Fruit fly (Drosophila melanogaster) whole organism, larva: ENCODE data around the gene Ccp84Aa.

Experiments
- noc ChIP-seq: fragments of 200-800 bp; sonication (Bioruptor generic); optimal IDR thresholded peaks from 3 replicates; lab custom pipeline; 2019; ENCODE audit warnings: missing biosample characterization, mild to moderate bottlenecking, missing genetic modification characterization, moderate library complexity

The Ccp84Aa gene

DNA sequence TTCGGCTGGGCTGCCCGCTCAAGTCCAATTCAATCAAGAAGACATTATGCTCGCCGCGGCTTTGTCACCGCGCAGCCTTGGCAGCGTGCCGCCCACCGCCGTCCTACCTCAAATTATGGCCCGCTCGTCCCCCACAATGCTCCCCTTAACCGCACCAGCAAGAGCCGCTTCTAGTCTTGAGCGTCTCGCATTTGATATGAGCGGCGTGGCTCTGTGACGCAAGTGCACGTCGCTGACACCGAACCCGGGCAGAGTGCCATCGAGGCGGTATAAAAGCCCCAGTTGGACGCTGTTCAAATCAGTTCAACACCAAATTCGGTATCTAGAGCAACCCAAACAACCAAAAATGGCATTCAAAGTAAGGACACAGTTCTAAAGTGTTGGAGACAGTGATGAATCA lies 17.5 kb upstream of the Ccp84Aa start, which contains the start of gene Ccp84Ag:
TSS of gene Ccp84Ag (plus strand) at position 301 of the 400 bp plus-strand sequence.
- no peak for TF ChIP-seq noc

DNA sequence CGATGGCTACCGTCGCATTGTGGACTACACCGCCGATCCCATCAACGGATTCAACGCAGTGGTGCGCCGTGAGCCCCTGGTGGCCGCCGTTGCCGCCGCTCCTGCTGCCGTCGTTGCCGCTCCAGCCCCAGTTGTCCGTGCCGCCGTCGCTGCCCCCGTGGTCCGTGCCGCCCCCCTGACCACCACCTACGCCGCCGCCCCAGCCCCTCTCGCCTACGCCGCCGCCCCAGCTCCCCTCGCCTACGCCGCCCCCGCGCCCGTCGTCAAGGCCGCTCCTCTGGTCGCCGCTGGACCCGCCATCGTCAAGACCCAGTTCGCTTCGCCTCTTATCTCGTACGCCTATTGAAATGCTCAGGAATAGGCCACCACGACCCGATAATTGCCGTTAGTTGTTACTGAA lies 16.7 kb upstream of the Ccp84Aa start:
- no peak for TF ChIP-seq noc

dm6 chr3R:6688160-6688559 lies 15.7 kb upstream of the Ccp84Aa start:
- no peak for TF ChIP-seq noc

- TF ChIP-seq noc: no peak
Measured at dm6 chr3R:6690139-6690538, 13.7 kb upstream of the Ccp84Aa start, which contains the start of gene Ccp84Af. Gene Ccp84Af, minus strand, starts transcription at chr3R:6690239.

DNA sequence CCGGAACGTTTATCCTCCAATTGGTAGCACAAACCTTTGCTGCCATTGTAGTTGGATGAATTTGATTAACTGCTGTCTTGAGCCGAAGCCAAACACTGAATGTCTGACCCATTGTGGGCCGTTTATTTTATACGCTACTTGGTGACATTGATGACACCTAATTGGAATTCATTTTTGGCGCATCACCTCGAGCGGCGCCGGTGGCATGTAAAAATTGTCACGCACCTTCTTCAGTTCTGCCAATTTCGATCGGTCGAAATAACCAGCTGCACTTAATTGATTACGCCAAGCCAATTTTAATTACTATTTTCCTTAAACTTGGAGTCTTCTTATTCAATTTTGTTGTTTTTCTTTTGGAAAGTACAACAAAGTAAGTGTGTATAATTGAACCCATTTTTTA lies 12.2 kb upstream of the Ccp84Aa start, which contains the start of gene Ccp84Ae:
TSS of gene Ccp84Ae (minus strand) at position 101 of the 400 bp plus-strand sequence.
- no peak for TF ChIP-seq noc

DNA sequence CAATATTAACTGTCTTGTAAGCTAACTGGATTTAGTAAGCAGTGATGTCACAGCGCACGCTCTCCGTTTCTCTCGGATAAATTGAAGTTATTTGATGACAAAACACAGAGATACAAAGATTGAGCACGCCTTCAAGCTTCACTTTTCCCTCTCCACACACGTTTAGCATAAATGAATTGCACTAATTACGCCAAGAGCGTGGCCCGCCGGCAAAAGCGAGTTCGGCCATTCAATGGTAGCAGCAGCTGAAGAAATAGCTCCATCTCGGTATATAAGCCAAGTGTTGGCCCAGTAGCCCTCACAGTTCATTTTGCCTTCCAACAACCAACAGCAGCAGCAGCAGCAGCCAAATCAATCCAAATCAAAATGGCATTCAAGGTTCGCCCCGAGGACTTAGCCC lies 11.5 kb upstream of the Ccp84Aa start, which contains the start of gene Ccp84Ad:
TSS of gene Ccp84Ad (plus strand) at position 301 of the 400 bp plus-strand sequence.
- TF ChIP-seq noc: no peak

DNA sequence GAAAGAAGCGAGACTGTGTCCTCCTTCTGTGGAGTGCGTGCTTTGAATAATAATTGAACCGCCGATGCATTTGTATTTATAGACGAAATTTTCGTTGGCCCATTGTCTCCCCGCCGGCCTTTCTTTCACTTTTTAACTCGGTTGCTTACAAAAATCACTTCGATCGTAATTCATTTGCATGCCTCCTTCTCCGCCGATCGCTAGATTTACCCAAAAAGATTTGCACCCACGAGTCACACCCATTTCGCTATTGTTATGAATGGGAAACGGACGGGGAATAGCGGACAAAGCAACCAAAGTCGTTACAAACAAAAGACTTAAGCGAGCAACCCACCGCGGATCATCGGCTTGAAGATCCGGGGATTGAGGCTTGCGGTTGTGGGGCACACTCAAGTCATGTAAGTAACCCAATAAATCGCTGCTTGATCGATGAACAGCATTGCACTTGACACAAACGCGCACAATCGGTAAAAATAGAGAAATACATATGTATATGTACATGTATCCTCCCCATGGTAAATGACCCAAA lies 7.6 kb upstream of the Ccp84Aa start, which contains the start of gene Ccp84Ac:
TSS of gene Ccp84Ac (minus strand) at position 51 of the 529 bp plus-strand sequence.
- no peak for TF ChIP-seq noc

DNA sequence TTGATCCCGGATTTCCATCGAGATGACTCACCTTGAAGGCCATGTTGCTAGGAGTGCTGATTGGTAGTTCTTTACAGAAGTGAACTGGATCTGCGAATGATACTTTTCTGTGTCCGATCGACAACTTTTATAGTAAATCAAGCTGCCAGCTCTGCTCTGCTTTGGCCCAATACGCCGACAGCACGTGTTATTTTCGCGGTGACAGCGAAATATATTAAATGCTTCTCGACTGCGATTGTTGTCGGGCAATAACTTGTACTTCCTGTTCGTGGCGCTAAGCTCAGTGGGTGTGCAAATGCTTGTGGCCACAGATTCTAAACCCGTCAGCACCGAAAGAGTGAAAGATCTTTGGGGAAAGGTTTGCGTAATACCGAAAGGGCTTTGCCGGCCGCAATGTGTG lies 1.1 kb upstream of the Ccp84Aa start, which contains the start of gene Ccp84Ab:
TSS of gene Ccp84Ab (minus strand) at position 101 of the 400 bp plus-strand sequence.
- TF ChIP-seq noc: no peak

DNA sequence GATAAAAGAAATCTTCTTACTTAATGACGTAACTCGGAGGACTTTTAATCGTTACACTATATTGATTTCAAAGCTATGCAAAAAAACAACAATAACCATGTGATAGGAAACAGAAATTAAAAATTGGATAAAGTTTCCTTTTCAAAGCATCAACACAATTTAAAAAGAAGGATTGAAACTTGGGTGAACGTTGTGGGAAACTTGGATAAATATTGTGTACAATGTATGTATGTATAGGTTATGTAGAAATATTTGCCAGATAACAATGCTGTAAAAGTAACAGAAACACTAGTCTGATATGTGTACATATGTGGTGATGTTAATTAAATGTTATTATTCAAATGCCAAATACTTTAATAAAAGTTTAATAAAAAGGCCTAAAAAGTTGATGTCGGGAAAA lies 2.4 kb downstream of the Ccp84Aa start:
- no peak for TF ChIP-seq noc

DNA sequence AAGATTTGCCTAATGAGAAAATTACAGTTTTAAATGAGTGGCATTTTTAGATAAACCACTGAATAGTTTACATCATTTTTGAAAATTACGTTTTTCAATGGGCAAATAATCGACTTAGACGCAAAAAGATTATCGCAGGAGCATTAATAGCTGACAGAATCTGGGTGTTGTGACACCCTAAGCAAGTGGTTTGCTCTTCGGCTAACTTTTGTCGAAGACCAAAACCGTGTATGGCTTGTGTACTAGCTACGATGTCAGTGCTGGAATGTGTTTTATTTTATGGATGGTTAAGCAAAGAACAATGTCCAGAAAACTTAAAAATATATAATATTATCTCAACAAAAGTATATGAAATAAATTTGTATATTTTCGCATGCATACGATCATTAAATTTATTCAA lies 5.0 kb downstream of the Ccp84Aa start:
- TF ChIP-seq noc: no peak

DNA sequence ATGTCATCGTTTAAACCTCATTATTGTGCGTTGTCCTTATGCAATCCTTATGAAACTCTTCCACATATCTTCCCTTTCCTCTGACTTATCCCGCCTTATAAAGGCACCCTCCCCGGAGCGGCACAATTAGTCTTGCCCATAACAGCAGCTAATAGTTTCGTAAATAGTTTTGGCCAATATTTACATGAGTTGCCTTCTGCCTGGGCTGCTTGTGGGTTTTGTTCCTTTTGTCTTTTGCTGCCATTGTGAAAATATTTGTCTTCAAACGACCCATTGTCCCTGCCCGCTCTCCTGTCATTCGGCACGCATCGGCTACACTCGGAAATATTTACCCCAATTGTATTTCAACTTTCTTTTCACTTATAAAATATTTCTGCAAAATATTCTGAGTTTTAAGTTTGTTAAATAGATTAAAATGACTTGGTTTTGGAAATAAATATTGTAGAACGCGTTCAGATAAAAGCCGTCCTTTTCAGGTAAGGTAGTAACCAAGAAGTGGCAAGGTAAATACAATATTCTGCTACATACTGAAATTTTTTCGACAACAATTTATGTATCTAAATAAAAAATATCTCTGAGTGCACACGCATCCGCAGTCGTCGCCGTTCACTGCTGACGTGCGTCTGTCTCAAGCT lies 19.8 kb downstream of the Ccp84Aa start:
- TF ChIP-seq noc: no peak

DNA sequence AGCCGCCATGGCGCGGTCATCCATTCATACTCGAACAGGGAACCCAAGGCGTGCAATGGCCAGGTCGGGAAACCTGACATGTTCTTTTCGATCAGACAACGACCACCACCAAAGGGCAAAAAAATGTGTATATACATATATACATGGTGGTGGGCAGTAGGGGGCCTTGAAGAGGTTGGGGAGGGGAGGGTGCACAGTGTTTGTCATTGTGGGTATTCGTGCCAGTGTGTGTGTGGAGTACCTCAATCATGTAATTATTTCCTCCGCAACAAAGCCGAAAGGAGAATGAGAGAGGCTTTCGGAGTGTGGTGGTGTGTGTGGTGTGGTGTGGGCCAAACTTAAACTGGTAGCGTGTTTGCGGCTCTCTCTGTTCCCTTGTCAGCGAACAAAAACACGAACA lies 22.2 kb downstream of the Ccp84Aa start:
- no peak for TF ChIP-seq noc

dm6 chr3R:6735722-6736121 lies 31.8 kb downstream of the Ccp84Aa start:
- TF ChIP-seq noc: no peak

DNA sequence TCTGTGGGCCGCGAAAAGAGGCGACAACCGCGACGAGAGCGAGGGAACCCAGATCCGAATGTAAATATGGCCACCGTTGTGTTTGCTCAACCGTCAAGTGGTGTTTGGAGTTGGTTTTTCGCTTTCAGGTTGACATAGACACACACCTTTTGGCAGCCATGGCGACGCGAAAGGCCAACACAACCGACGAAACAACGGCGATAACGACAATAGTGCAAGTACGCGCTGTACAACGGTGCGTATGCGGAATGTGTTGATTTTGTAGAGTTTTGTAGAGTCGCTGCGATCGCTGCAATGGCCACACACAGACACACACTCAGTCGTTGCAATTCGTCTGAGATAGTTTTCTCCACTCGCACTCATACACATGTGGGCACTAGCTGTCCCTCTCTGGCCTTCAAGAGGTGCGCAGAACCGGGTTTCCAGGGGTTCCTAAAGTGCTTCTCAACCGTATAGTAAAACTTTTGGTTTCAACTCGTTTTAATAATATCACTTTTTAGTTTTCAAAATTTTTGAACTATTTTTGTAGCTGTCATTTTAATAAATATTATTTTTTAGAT lies 37.6 kb downstream of the Ccp84Aa start:
- no peak for TF ChIP-seq noc

- no peak for TF ChIP-seq noc
Measured at dm6 chr3R:6741983-6742382, 38.1 kb downstream of the Ccp84Aa start, which contains the start of gene pb. Gene pb, minus strand, starts transcription at chr3R:6742063.

dm6 chr3R:6744036-6744435 lies 40.2 kb downstream of the Ccp84Aa start, which contains the start of gene zen2:
Gene zen2, minus strand, starts transcription at chr3R:6744136.
- TF ChIP-seq noc: no peak

DNA sequence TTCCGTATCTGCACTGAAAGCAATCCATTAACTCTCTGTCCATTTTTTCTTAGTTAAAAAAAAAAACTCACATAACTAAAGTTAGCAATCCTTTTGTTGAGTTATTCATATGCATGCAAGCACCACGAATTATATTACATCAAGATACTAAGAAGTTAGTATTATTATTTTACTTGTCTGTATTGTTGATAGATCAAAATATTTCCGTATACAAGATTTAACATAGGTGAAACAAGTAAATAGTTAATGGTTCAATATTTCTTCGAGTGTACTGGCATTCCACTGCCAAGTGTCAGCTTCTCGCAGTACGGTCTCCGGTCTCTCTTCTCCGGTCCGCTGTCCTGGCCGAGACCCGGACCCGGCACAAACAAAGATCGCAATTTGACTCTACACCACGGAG lies 42.3 kb downstream of the Ccp84Aa start:
- TF ChIP-seq noc: no peak

DNA sequence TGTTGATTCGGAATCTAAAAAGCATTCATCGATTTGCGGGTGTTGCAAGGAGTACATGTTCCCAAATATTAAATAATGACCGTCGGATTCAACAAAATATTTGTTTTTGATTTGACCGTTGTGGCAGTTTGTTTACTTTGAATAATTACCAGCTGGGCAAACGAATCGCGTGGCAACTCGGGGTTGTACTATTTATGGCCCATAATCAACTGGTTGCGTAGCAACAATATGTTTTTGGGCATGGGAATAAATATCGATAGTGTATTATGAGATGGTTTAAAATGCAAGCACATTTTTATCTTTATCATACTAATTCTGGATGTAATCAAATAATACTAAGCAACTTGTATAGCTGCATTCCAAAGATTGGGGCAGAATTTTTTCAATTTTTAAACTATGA lies 44.0 kb downstream of the Ccp84Aa start, which contains the start of gene CG34297:
TSS of gene CG34297 (minus strand) at position 101 of the 400 bp plus-strand sequence.
- TF ChIP-seq noc: no peak
